Fruit fly (Drosophila melanogaster): ENCODE results near the gene Nup58.

Nup58 gene

DNA sequence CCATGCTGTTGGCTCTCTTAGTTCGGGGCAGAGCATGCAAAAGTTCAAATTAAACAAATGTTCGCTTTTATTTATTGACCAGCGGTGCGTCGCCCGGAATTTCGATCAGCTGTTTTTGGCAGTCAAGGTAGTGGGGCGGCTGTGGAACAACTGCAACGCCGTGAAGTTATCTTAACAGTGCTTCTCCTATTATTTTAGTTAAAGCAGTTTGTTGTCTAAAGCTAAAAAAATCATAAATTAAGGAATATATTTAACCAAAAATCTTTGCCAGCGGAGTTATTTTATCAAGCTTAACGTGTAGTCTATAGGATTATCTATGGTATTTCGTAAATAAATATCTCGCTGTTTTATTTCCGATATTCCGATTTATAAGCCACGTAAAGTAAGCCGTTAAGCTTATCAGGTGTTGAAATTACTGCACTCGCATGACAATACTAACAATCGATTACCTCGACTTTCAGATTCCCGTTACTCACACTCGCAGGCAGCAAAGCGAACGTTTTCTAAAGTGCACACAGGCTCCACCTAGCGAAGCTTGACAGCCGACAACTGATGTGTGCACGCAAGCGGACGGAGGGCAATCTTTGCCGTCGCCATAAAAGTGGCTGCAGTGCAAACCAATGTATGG is 3.6 kb downstream of the Nup58 start, which contains the start of the genes CG6195 and CG31220 (continued):
- no peak for TF ChIP-seq chm (GFP tag; IDR thresholded peaks at IDR 0.05)
- no peak for TF ChIP-seq wdn (GFP tag; IDR thresholded peaks at IDR 0.05)
- peak; percentile 0 for TF ChIP-seq Sry-δ (GFP tag; optimal IDR thresholded peaks at IDR 0.05)
- no peak for TF ChIP-seq fd64A (GFP tag; optimal IDR thresholded peaks at IDR 0.05)
- no peak for TF ChIP-seq Fer3 (tag; optimal IDR thresholded peaks at IDR 0.05)
- TF ChIP-seq CG8290 (GFP tag; optimal IDR thresholded peaks at IDR 0.05): peak; percentile 30
- TF ChIP-seq CG8290 (tag; optimal IDR thresholded peaks at IDR 0.05): no peak
- no peak for TF ChIP-seq ab (GFP tag; optimal IDR thresholded peaks at IDR 0.05)
- peak; percentile 40 for TF ChIP-seq Lhr (GFP tag; optimal IDR thresholded peaks at IDR 0.05)
- no peak for TF ChIP-seq nerfin-2 (GFP tag; IDR thresholded peaks at IDR 0.05; ENCODE audit: partially characterized antibody)
- peak; percentile 51 for TF ChIP-seq Dref (GFP tag; IDR thresholded peaks at IDR 0.05)
- TF ChIP-seq gem (tag; optimal IDR thresholded peaks at IDR 0.05): no peak
- peak; percentile 42 for TF ChIP-seq nmo (GFP tag; optimal IDR thresholded peaks at IDR 0.05)
- TF ChIP-seq corto (GFP tag; optimal IDR thresholded peaks at IDR 0.05): no peak
- 0 out of 2 replicates have a peak, but pooled peaks have one; percentile 28 for TF ChIP-seq sob (GFP tag; IDR thresholded peaks at IDR 0.05)
- TF ChIP-seq CHES-1-like (GFP tag; optimal IDR thresholded peaks at IDR 0.05): no peak
- TF ChIP-seq CG12299 (tag; optimal IDR thresholded peaks at IDR 0.05): peak; percentile 14
- TF ChIP-seq Mes4 (GFP tag; optimal IDR thresholded peaks at IDR 0.05): peak; percentile 28
- peak; percentile 76; the same call in 1 of the 3 replicates for TF ChIP-seq CG2199 (GFP tag; IDR thresholded peaks at IDR 0.05)
- TF ChIP-seq Vsx1 (GFP tag; optimal IDR thresholded peaks at IDR 0.05): no peak
- no peak for TF ChIP-seq tin (GFP tag; optimal IDR thresholded peaks at IDR 0.05)
- TF ChIP-seq repo (GFP tag; optimal IDR thresholded peaks at IDR 0.05): no peak
- TF ChIP-seq CG6791 (GFP tag; IDR thresholded peaks at IDR 0.05; ENCODE audit: partially characterized antibody): 0 out of 3 replicates have a peak, but pooled peaks have one; percentile 44
- TF ChIP-seq amos (GFP tag; IDR thresholded peaks at IDR 0.05; ENCODE audit: partially characterized antibody): no peak; the same call in 1 of the 2 replicates
- TF ChIP-seq CG3995 (GFP tag; optimal IDR thresholded peaks at IDR 0.05): peak; percentile 32
- peak; percentile 12 for TF ChIP-seq caup (GFP tag; optimal IDR thresholded peaks at IDR 0.05; ENCODE audit: severe bottlenecking)
- TF ChIP-seq Oli (tag; optimal IDR thresholded peaks at IDR 0.05): no peak
- no peak for TF ChIP-seq jigr1 (GFP tag; IDR thresholded peaks at IDR 0.05)
- no peak for TF ChIP-seq kay (GFP tag; optimal IDR thresholded peaks at IDR 0.05)
- TF ChIP-seq CG12104 (GFP tag; optimal IDR thresholded peaks at IDR 0.05): no peak
- no peak for TF ChIP-seq Dip3 (GFP tag; optimal IDR thresholded peaks at IDR 0.05)
- TF ChIP-seq HLH4C (GFP tag; IDR thresholded peaks at IDR 0.05; ENCODE audit: partially characterized antibody): no peak
- TF ChIP-seq CG12659 (GFP tag; optimal IDR thresholded peaks at IDR 0.05): peak; percentile 68
- TF ChIP-seq ewg (GFP tag; optimal IDR thresholded peaks at IDR 0.05): peak; percentile 40
- TF ChIP-seq CG13287 (GFP tag; IDR thresholded peaks at IDR 0.05; ENCODE audit: partially characterized antibody): no peak; the same call in 1 of the 2 replicates
- TF ChIP-seq CG16813 (GFP tag; IDR thresholded peaks at IDR 0.05; ENCODE audit: partially characterized antibody): no peak; the same call in 2 of the 3 replicates
- no peak for TF ChIP-seq CG9609 (GFP tag; optimal IDR thresholded peaks at IDR 0.05)
- no peak for TF ChIP-seq hth (optimal IDR thresholded peaks at IDR 0.05)
- no peak for TF ChIP-seq ftz-f1 (GFP tag; optimal IDR thresholded peaks at IDR 0.05)
- TF ChIP-seq CG8765 (GFP tag; IDR thresholded peaks at IDR 0.05): no peak
- TF ChIP-seq br (optimal IDR thresholded peaks at IDR 0.05): no peak
- TF ChIP-seq mirr (GFP tag; optimal IDR thresholded peaks at IDR 0.05): no peak
- no peak for TF ChIP-seq trem (tag; optimal IDR thresholded peaks at IDR 0.05)
- TF ChIP-seq gcm (GFP tag; optimal IDR thresholded peaks at IDR 0.05): no peak
- no peak for TF ChIP-seq nau (GFP tag; optimal IDR thresholded peaks at IDR 0.05)
- peak; percentile 0 for TF ChIP-seq pum (GFP tag; optimal IDR thresholded peaks at IDR 0.05)
- TF ChIP-seq CG1233 (GFP tag; optimal IDR thresholded peaks at IDR 0.05): no peak
- TF ChIP-seq zfh2 (GFP tag; optimal IDR thresholded peaks at IDR 0.05): peak; percentile 24
- TF ChIP-seq crol (GFP tag; IDR thresholded peaks at IDR 0.05): no peak
- TF ChIP-seq tna (GFP tag; IDR thresholded peaks at IDR 0.05; ENCODE audit: partially characterized antibody): no peak
